Worm (Caenorhabditis elegans) whole organism, L1 larva: ENCODE results near the gene C17B7.15.

Experiments used
- blmp-1 ChIP-seq: fragments of 150-350 bp; optimal IDR thresholded peaks from 2 replicates; lab custom pipeline; 2014; ENCODE audit warnings: missing biosample characterization, missing genetic modification characterization
- hlh-17 ChIP-seq: fragments of 200-800 bp; sonication (Bioruptor generic); optimal IDR thresholded peaks from 2 replicates; lab custom pipeline; 2018; ENCODE audit warnings: missing genetic modification characterization, mild to moderate bottlenecking, missing compliant biosample characterization, moderate library complexity, borderline replicate concordance
- lin-15B ChIP-seq: fragments of 150-350 bp; sonication (generic microtip); optimal IDR thresholded peaks from 3 replicates; lab custom pipeline; 2014; ENCODE audit warnings: missing biosample characterization, missing genetic modification characterization
- nhr-12 ChIP-seq: sonication (generic microtip); optimal IDR thresholded peaks from 2 replicates; lab custom pipeline; 2017; ENCODE audit warnings: missing biosample characterization, missing genetic modification characterization
- nhr-28 ChIP-seq: fragments of 150-350 bp; optimal IDR thresholded peaks from 2 replicates; lab custom pipeline; 2014; ENCODE audit warnings: missing biosample characterization, missing genetic modification characterization
- sox-4 ChIP-seq: sonication (generic microtip); optimal IDR thresholded peaks from 2 replicates; lab custom pipeline; 2016; ENCODE audit warnings: missing genetic modification characterization, missing compliant biosample characterization
- unc-62 ChIP-seq: fragments of 150-350 bp; optimal IDR thresholded peaks from 2 replicates; lab custom pipeline; 2014; ENCODE audit warnings: missing biosample characterization, missing genetic modification reagents, missing genetic modification characterization
- unc-86 ChIP-seq: sonication (generic microtip); optimal IDR thresholded peaks from 2 replicates; lab custom pipeline; 2016; ENCODE audit warnings: missing genetic modification characterization, missing compliant biosample characterization
- vab-15 ChIP-seq: sonication (generic microtip); optimal IDR thresholded peaks from 2 replicates; lab custom pipeline; 2017; ENCODE audit warnings: missing genotype, mild to moderate bottlenecking, missing genetic modification characterization, missing compliant biosample characterization

DNA sequence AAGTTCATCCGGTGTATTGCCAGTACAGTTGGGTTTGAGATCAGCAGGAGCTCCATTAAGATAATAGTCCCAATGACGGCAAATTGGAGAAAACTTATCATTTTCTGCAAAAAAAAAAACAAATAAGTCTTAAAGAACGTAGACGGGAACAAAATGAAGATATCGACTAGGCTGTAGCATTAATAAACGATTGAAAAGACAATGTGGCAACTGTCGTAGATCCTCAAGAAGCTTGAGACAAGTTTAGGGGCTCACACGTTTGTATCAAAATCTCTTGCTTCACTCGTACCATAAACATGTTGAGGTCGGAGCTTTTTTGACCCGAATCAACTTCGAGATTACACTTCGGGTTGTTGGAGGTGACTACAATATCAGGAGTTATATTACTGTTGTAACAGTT, 30.0 kb upstream of the C17B7.15 start, which contains the start of gene F35F10.14:
- TF ChIP-seq nhr-28 (tag; lab: Kevin White, UChicago) (no peak), lin-15B (tag; lab: Kevin White, UChicago) (no peak), unc-62 (GFP tag; lab: Kevin White, UChicago) (no peak), vab-15 (tag; lab: Kevin White, UChicago) (no peak), nhr-12 (tag; lab: Kevin White, UChicago) (no peak), unc-86 (tag; lab: Kevin White, UChicago) (no peak), hlh-17 (GFP tag; lab: Kevin White, UChicago) (no peak), blmp-1 (tag; lab: Kevin White, UChicago) (no peak), sox-4 (no peak)
